Worm (Caenorhabditis elegans): ENCODE data around the gene clec-162.

clec-162 gene

ce11 chrIII:9703747-9704605, 21.0 kb downstream of the clec-162 start (continued):
- TF ChIP-seq rnt-1 (tag; optimal IDR thresholded peaks at IDR 0.05) (peak; percentile 38), fkh-6 (tag; optimal IDR thresholded peaks at IDR 0.05) (no peak), odd-2 (tag; optimal IDR thresholded peaks at IDR 0.05) (no peak), ceh-19 (GFP tag; optimal IDR thresholded peaks at IDR 0.05) (peak; percentile 34), pha-4 (tag; optimal IDR thresholded peaks at IDR 0.05) (no peak), sox-2 (GFP tag; IDR thresholded peaks at IDR 0.05) (no peak)

ce11 chrIII:9702665-9703252, 22.3 kb downstream of the clec-162 start:
- TF ChIP-seq lin-11 (tag; optimal IDR thresholded peaks at IDR 0.05) (no peak), ceh-14 (tag; optimal IDR thresholded peaks at IDR 0.05) (peak; percentile 12), tbx-2 (tag; optimal IDR thresholded peaks at IDR 0.05) (peak; percentile 40), pqm-1 (tag; optimal IDR thresholded peaks at IDR 0.05) (no peak)

ce11 chrIII:9701798-9702197, 23.2 kb downstream of the clec-162 start:
- TF ChIP-seq ama-1 (optimal IDR thresholded peaks at IDR 0.05) (no peak), ceh-18 (tag; optimal IDR thresholded peaks at IDR 0.05) (no peak), ceh-14 (tag; optimal IDR thresholded peaks at IDR 0.05) (no peak), ztf-16 (tag; optimal IDR thresholded peaks at IDR 0.05) (no peak), zip-5 (tag; optimal IDR thresholded peaks at IDR 0.05) (no peak), tbx-2 (tag; optimal IDR thresholded peaks at IDR 0.05) (no peak), hlh-15 (tag; optimal IDR thresholded peaks at IDR 0.05) (no peak), T23F11.4 (GFP tag; optimal IDR thresholded peaks at IDR 0.05) (no peak), K09A11.1 (tag; optimal IDR thresholded peaks at IDR 0.05; ENCODE audit: insufficient read depth) (no peak), gmeb-2 (tag; optimal IDR thresholded peaks at IDR 0.05) (no peak), sox-4 (tag; optimal IDR thresholded peaks at IDR 0.05) (no peak), sox-2 (GFP tag; IDR thresholded peaks at IDR 0.05) (no peak), ceh-6 (GFP tag; optimal IDR thresholded peaks at IDR 0.05) (no peak), hlh-6 (tag; optimal IDR thresholded peaks at IDR 0.05) (no peak)

ce11 chrIII:9700114-9700690, 24.8 kb downstream of the clec-162 start:
- TF ChIP-seq unc-55 (GFP tag; optimal IDR thresholded peaks at IDR 0.05) (peak; percentile 80), unc-42 (tag; optimal IDR thresholded peaks at IDR 0.05) (peak; percentile 40), ztf-16 (tag; optimal IDR thresholded peaks at IDR 0.05) (no peak), hlh-6 (tag; optimal IDR thresholded peaks at IDR 0.05) (peak; percentile 50), sdc-2 (tag; optimal IDR thresholded peaks at IDR 0.05) (peak; percentile 29), ceh-31 (tag; optimal IDR thresholded peaks at IDR 0.05) (peak; percentile 2)

- TF ChIP-seq hlh-8 (tag; optimal IDR thresholded peaks at IDR 0.05) (no peak), fkh-6 (tag; optimal IDR thresholded peaks at IDR 0.05) (no peak), K09A11.1 (tag; optimal IDR thresholded peaks at IDR 0.05; ENCODE audit: insufficient read depth) (no peak), ceh-2 (tag; optimal IDR thresholded peaks at IDR 0.05) (no peak), unc-86 (tag; optimal IDR thresholded peaks at IDR 0.05) (no peak), ceh-6 (GFP tag; optimal IDR thresholded peaks at IDR 0.05) (no peak), ceh-48 (tag; optimal IDR thresholded peaks at IDR 0.05) (no peak), ceh-18 (tag; optimal IDR thresholded peaks at IDR 0.05) (no peak), Y22D7AL.16 (tag; optimal IDR thresholded peaks at IDR 0.05) (no peak), unc-3 (GFP tag; conservative IDR thresholded peaks at IDR 0.05) (no peak), unc-3 (tag; optimal IDR thresholded peaks at IDR 0.05) (no peak), ttx-3 (tag; optimal IDR thresholded peaks at IDR 0.05) (no peak), sox-4 (tag; optimal IDR thresholded peaks at IDR 0.05) (no peak), che-1 (tag; optimal IDR thresholded peaks at IDR 0.05) (no peak), K02D7.2 (tag; optimal IDR thresholded peaks at IDR 0.05) (no peak), pros-1 (tag; optimal IDR thresholded peaks at IDR 0.05) (no peak), odd-2 (tag; optimal IDR thresholded peaks at IDR 0.05) (no peak), pha-2 (tag; optimal IDR thresholded peaks at IDR 0.05) (no peak), F13H6.1 (tag; optimal IDR thresholded peaks at IDR 0.05) (no peak)
Measured at ce11 chrIII:9699576-9699975, 25.4 kb downstream of the clec-162 start, which contains the start of gene tlk-1. tlk-1 (plus strand) TSS chrIII:9699876.

Measured in whole organism, late embryonic.